Fruit fly (Drosophila melanogaster): ENCODE measurements around the gene CG9459.

The CG9459 gene

DNA sequence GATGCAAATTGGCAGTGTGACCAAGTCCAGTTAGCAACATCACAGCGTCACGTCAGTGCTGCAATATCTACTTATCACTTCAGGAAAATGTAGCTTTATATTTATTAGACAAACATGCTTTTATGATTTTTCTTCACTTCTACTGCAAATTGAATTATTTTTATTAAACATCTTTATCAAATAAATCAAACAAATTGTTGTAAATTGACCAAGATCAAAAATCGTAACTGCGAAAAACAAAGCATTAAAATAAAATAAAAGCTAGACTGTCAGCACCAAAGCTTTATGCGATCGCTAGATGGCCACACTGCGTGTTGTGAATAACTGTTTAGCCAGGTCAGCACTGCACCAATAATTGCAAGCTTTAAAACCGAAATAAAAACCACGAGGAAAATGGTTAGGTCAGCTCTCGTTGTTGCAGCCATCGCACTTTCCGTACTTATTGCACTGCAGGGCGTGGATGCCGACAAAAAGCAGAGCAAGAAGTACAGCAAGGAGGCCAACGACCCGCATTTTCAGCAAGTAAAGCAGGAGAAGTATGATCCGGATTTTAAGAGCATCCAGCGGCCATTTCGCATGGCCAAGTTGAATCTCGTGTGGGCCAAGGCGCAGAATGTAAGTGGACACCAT lies 26.9 kb downstream of the CG9459 start, which contains the start of the genes CG12945 and CG8507 (continued):
- TF ChIP-seq E2f2 (GFP tag; IDR thresholded peaks at IDR 0.05): 0 out of 2 replicates have a peak, but pooled peaks have one; percentile 31
- TF ChIP-seq CG6683 (GFP tag; optimal IDR thresholded peaks at IDR 0.05): no peak
- no peak for TF ChIP-seq fu2 (GFP tag; optimal IDR thresholded peaks at IDR 0.05)
- no peak for TF ChIP-seq CG16863 (GFP tag; optimal IDR thresholded peaks at IDR 0.05)
- no peak for TF ChIP-seq ttk (GFP tag; IDR thresholded peaks at IDR 0.05)
- no peak for TF ChIP-seq Hey (tag; optimal IDR thresholded peaks at IDR 0.05)
- no peak for TF ChIP-seq Sox100B (GFP tag; optimal IDR thresholded peaks at IDR 0.05)
- no peak for TF ChIP-seq psq (GFP tag; optimal IDR thresholded peaks at IDR 0.05)
- TF ChIP-seq dimm (GFP tag; IDR thresholded peaks at IDR 0.05): no peak
- TF ChIP-seq wdn (GFP tag; IDR thresholded peaks at IDR 0.05): no peak
- peak; percentile 4 for TF ChIP-seq CG10654 (GFP tag; optimal IDR thresholded peaks at IDR 0.05)
- no peak; the same call in 1 of the 2 replicates for TF ChIP-seq Atf6 (GFP tag; IDR thresholded peaks at IDR 0.05)
- no peak for TF ChIP-seq Mes4 (GFP tag; optimal IDR thresholded peaks at IDR 0.05)
- TF ChIP-seq ATbp (GFP tag; optimal IDR thresholded peaks at IDR 0.05): no peak
- TF ChIP-seq CG32532 (GFP tag; IDR thresholded peaks at IDR 0.05): no peak; the same call in 1 of the 2 replicates
- TF ChIP-seq Ssrp (tag; optimal IDR thresholded peaks at IDR 0.05): peak; percentile 28
- TF ChIP-seq GATAe (GFP tag; conservative IDR thresholded peaks at IDR 0.05): no peak
- TF ChIP-seq ind (GFP tag; optimal IDR thresholded peaks at IDR 0.05): peak; percentile 49
- peak in 1 of 3 experiments; percentile 54 for TF ChIP-seq lola (GFP tag; optimal IDR thresholded peaks at IDR 0.05)
- no peak for TF ChIP-seq maf-S (GFP tag; optimal IDR thresholded peaks at IDR 0.05)
- TF ChIP-seq Fer2 (tag; optimal IDR thresholded peaks at IDR 0.05): no peak
- no peak for TF ChIP-seq CG12071 (GFP tag; optimal IDR thresholded peaks at IDR 0.05)
- peak; percentile 75 for TF ChIP-seq MBD-R2 (GFP tag; IDR thresholded peaks at IDR 0.05)
- no peak for TF ChIP-seq D (optimal IDR thresholded peaks at IDR 0.05)
- TF ChIP-seq D (GFP tag; optimal IDR thresholded peaks at IDR 0.05): no peak
- TF ChIP-seq ro (GFP tag; IDR thresholded peaks at IDR 0.05): no peak
- no peak for TF ChIP-seq CG4707 (GFP tag; optimal IDR thresholded peaks at IDR 0.05)
- peak; percentile 38 for TF ChIP-seq CG7786 (GFP tag; optimal IDR thresholded peaks at IDR 0.05)
- TF ChIP-seq Meics (GFP tag; optimal IDR thresholded peaks at IDR 0.05): peak; percentile 52
- TF ChIP-seq gcm2 (GFP tag; optimal IDR thresholded peaks at IDR 0.05): no peak
- no peak for TF ChIP-seq sens-2 (GFP tag; IDR thresholded peaks at IDR 0.05)
- TF ChIP-seq CG11247 (GFP tag; IDR thresholded peaks at IDR 0.05): no peak
- peak; percentile 14 for TF ChIP-seq CG18619 (GFP tag; optimal IDR thresholded peaks at IDR 0.05)
- TF ChIP-seq CG3838 (GFP tag; optimal IDR thresholded peaks at IDR 0.05): no peak
- TF ChIP-seq chn (GFP tag; optimal IDR thresholded peaks at IDR 0.05): peak; percentile 41
- no peak for TF ChIP-seq Dfd (GFP tag; optimal IDR thresholded peaks at IDR 0.05)
- no peak for TF ChIP-seq NC2β (GFP tag; optimal IDR thresholded peaks at IDR 0.05)
- no peak for TF ChIP-seq pros (GFP tag; optimal IDR thresholded peaks at IDR 0.05)
- TF ChIP-seq CG8765 (GFP tag; IDR thresholded peaks at IDR 0.05): no peak
- TF ChIP-seq Hr39 (optimal IDR thresholded peaks at IDR 0.05): no peak
- TF ChIP-seq CG6765 (GFP tag; optimal IDR thresholded peaks at IDR 0.05): no peak
- TF ChIP-seq Ada2b (GFP tag; IDR thresholded peaks at IDR 0.05): no peak
- no peak for TF ChIP-seq E2f1 (GFP tag; IDR thresholded peaks at IDR 0.05)
- TF ChIP-seq tin (GFP tag; optimal IDR thresholded peaks at IDR 0.05): peak; percentile 46
- TF ChIP-seq lov (optimal IDR thresholded peaks at IDR 0.05): no peak
- no peak for TF ChIP-seq lov (GFP tag; IDR thresholded peaks at IDR 0.05)
- TF ChIP-seq CG13624 (GFP tag; optimal IDR thresholded peaks at IDR 0.05): peak; percentile 42
- no peak for TF ChIP-seq CG4360 (GFP tag; IDR thresholded peaks at IDR 0.05)
- TF ChIP-seq CG2678 (tag; optimal IDR thresholded peaks at IDR 0.05): no peak
- TF ChIP-seq bab2 (GFP tag; optimal IDR thresholded peaks at IDR 0.05): no peak
- TF ChIP-seq CG12769 (tag; optimal IDR thresholded peaks at IDR 0.05): no peak
- 0 out of 3 replicates have a peak, but pooled peaks have one; percentile 28 for TF ChIP-seq ken (GFP tag; IDR thresholded peaks at IDR 0.05)
- no peak for TF ChIP-seq CG4424 (GFP tag; optimal IDR thresholded peaks at IDR 0.05)

Data from whole organism, embryonic.